Worm (Caenorhabditis elegans): ENCODE data around the gene dpy-1.

The dpy-1 gene

DNA sequence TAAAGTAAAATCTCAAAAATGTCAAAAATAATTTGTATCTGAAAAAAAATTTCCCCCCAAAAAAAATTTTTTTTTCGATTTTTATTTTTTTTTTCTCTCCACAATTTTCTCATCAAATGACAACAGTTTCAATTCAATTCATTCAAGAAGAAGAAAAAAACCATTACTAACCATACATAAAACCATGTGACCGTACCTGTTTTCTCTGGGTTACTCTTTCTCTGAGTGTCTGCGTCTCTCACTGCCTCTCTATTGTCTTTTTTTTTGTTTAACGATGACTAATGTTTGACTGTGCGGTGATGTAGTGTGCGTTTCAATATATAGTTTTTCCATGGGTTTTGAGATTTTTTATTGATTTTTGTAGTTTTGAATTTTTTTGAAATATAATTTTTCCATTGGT lies 42.9 kb upstream of the dpy-1 start (continued):
- no peak for TF ChIP-seq mel-28 (tag; optimal IDR thresholded peaks at IDR 0.05; ENCODE audit: borderline replicate concordance)
- TF ChIP-seq ceh-91 (GFP tag; IDR thresholded peaks at IDR 0.05) = no peak
- TF ChIP-seq let-607 (tag; optimal IDR thresholded peaks at IDR 0.05) = no peak
- no peak for TF ChIP-seq F52B5.7 (tag; optimal IDR thresholded peaks at IDR 0.05)
- TF ChIP-seq F39B2.1 (GFP tag; IDR thresholded peaks at IDR 0.05) = no peak
- no peak for TF ChIP-seq F55B11.4 (tag; optimal IDR thresholded peaks at IDR 0.05; ENCODE audit: borderline replicate concordance, insufficient read depth)
- no peak for TF ChIP-seq nhr-90 (tag; optimal IDR thresholded peaks at IDR 0.05)
- no peak for TF ChIP-seq Y95B8A.8 (GFP tag; IDR thresholded peaks at IDR 0.05)
- TF ChIP-seq unc-62 (GFP tag; optimal IDR thresholded peaks at IDR 0.05) = no peak
- no peak for TF ChIP-seq fkh-3 (tag; optimal IDR thresholded peaks at IDR 0.05)
- no peak for TF ChIP-seq ztf-18 (tag; optimal IDR thresholded peaks at IDR 0.05)
- no peak for TF ChIP-seq xnd-1 (tag; optimal IDR thresholded peaks at IDR 0.05)
- no peak for TF ChIP-seq chd-7 (tag; optimal IDR thresholded peaks at IDR 0.05)
- no peak for TF ChIP-seq sdz-38 (tag; optimal IDR thresholded peaks at IDR 0.05)
- TF ChIP-seq dox-1 (GFP tag; IDR thresholded peaks at IDR 0.05) = no peak
- TF ChIP-seq lsl-1 (GFP tag; optimal IDR thresholded peaks at IDR 0.05) = no peak
- TF ChIP-seq snpc-4 (GFP tag; optimal IDR thresholded peaks at IDR 0.05) = no peak
- no peak for TF ChIP-seq snpc-4 (tag; optimal IDR thresholded peaks at IDR 0.05)
- TF ChIP-seq F37B4.10 (GFP tag; IDR thresholded peaks at IDR 0.05) = no peak
- no peak for TF ChIP-seq Y56A3A.18 (GFP tag; IDR thresholded peaks at IDR 0.05)
- no peak for TF ChIP-seq rcor-1 (GFP tag; IDR thresholded peaks at IDR 0.05)
- TF ChIP-seq lir-1 (GFP tag; conservative IDR thresholded peaks at IDR 0.05) = no peak
- no peak for TF ChIP-seq dpl-1 (GFP tag; optimal IDR thresholded peaks at IDR 0.05)
- no peak for TF ChIP-seq F23B12.7 (tag; optimal IDR thresholded peaks at IDR 0.05; ENCODE audit: insufficient read depth)
- no peak for TF ChIP-seq F57C9.4 (tag; optimal IDR thresholded peaks at IDR 0.05)
- no peak for TF ChIP-seq B0019.2 (GFP tag; conservative IDR thresholded peaks at IDR 0.05)
- TF ChIP-seq hlh-26 (GFP tag; conservative IDR thresholded peaks at IDR 0.05) = no peak
- TF ChIP-seq nhr-120 (GFP tag; IDR thresholded peaks at IDR 0.05) = no peak
- no peak for TF ChIP-seq ceh-79 (tag; optimal IDR thresholded peaks at IDR 0.05)
- peak; percentile 46 for TF ChIP-seq ztf-26 (tag; optimal IDR thresholded peaks at IDR 0.05)
- TF ChIP-seq pha-4 (tag; optimal IDR thresholded peaks at IDR 0.05) = peak; percentile 36
- no peak for TF ChIP-seq C06A6.2 (GFP tag; conservative IDR thresholded peaks at IDR 0.05)
- no peak for TF ChIP-seq aptf-2 (GFP tag; conservative IDR thresholded peaks at IDR 0.05)
- TF ChIP-seq mcd-1 (GFP tag; IDR thresholded peaks at IDR 0.05) = peak; percentile 26; the same call in 1 of the 2 replicates
- TF ChIP-seq rpc-1 (optimal IDR thresholded peaks at IDR 0.05) = no peak
- TF ChIP-seq rpc-1 (tag; optimal IDR thresholded peaks at IDR 0.05) = no peak
- no peak for TF ChIP-seq gei-17 (GFP tag; optimal IDR thresholded peaks at IDR 0.05)
- peak; percentile 59; the same call in 1 of the 2 replicates for TF ChIP-seq K11D2.4 (GFP tag; IDR thresholded peaks at IDR 0.05)
- peak; percentile 78 for TF ChIP-seq hmg-1.2 (GFP tag; IDR thresholded peaks at IDR 0.05)
- TF ChIP-seq attf-3 (GFP tag; conservative IDR thresholded peaks at IDR 0.05) = no peak
- TF ChIP-seq nhr-80 (tag; optimal IDR thresholded peaks at IDR 0.05) = peak; percentile 12
- no peak for TF ChIP-seq him-1 (tag; optimal IDR thresholded peaks at IDR 0.05)
- TF ChIP-seq madf-3 (GFP tag; IDR thresholded peaks at IDR 0.05) = no peak
- no peak for TF ChIP-seq unc-130 (GFP tag; optimal IDR thresholded peaks at IDR 0.05)
- no peak for TF ChIP-seq ceh-27 (GFP tag; optimal IDR thresholded peaks at IDR 0.05)
- TF ChIP-seq cebp-2 (GFP tag; IDR thresholded peaks at IDR 0.05) = no peak
- no peak for TF ChIP-seq zim-3 (tag; optimal IDR thresholded peaks at IDR 0.05)
- TF ChIP-seq sptf-2 (GFP tag; optimal IDR thresholded peaks at IDR 0.05) = no peak
- no peak for TF ChIP-seq mes-4 (tag; optimal IDR thresholded peaks at IDR 0.05)
- no peak for TF ChIP-seq snpc-1.1 (tag; optimal IDR thresholded peaks at IDR 0.05; ENCODE audit: insufficient read depth)
- no peak for TF ChIP-seq egl-18 (GFP tag; IDR thresholded peaks at IDR 0.05)
